Worm (Caenorhabditis elegans) whole organism, L3 larva: ENCODE data around the gene C08B6.2.

Source experiments
- R02D3.7 ChIP-seq: fragments of 150-350 bp; optimal IDR thresholded peaks from 2 replicates; lab custom pipeline; 2014; ENCODE audit warnings: missing biosample characterization, missing genetic modification characterization
- ZK546.5 ChIP-seq: sonication (generic microtip); optimal IDR thresholded peaks from 2 replicates; lab custom pipeline; 2017; ENCODE audit warnings: missing biosample characterization, missing genetic modification characterization
- aly-2 ChIP-seq: fragments of 150-350 bp; optimal IDR thresholded peaks from 2 replicates; lab custom pipeline; 2014; ENCODE audit warnings: missing biosample characterization, missing genetic modification characterization
- ceh-28 ChIP-seq: fragments of 150-350 bp; optimal IDR thresholded peaks from 2 replicates; lab custom pipeline; 2014; ENCODE audit warnings: missing biosample characterization, missing genetic modification reagents, missing genetic modification characterization
- daf-12 ChIP-seq: fragments of 150-350 bp; optimal IDR thresholded peaks from 2 replicates; lab custom pipeline; 2014; ENCODE audit warnings: missing biosample characterization, missing genetic modification reagents, missing genetic modification characterization
- egl-5 ChIP-seq: fragments of 150-350 bp; optimal IDR thresholded peaks from 2 replicates; lab custom pipeline; 2017; ENCODE audit warnings: missing biosample characterization, missing genetic modification reagents, missing genetic modification characterization, inconsistent platforms
- elt-1 ChIP-seq: fragments of 150-350 bp; optimal IDR thresholded peaks from 2 replicates; lab custom pipeline; 2014; ENCODE audit warnings: missing biosample characterization, missing genetic modification characterization
- elt-2 ChIP-seq: sonication (generic microtip); optimal IDR thresholded peaks from 2 replicates; lab custom pipeline; 2016; ENCODE audit warnings: missing genetic modification reagents, mild to moderate bottlenecking, missing genetic modification characterization, missing compliant biosample characterization
- eor-1 ChIP-seq, 2 experiments: fragments of 150-350 bp; optimal IDR thresholded peaks; 2 replicates each; lab custom pipeline; 2014 to 2018; ENCODE audit warnings: missing biosample characterization in 2 of 2, missing genetic modification characterization in 2 of 2
- fos-1 ChIP-seq: fragments of 150-350 bp; optimal IDR thresholded peaks from 2 replicates; lab custom pipeline; 2014; ENCODE audit warnings: missing biosample characterization, missing genetic modification characterization
- hmg-11 ChIP-seq: sonication (generic microtip); optimal IDR thresholded peaks from 2 replicates; lab custom pipeline; 2016; ENCODE audit warnings: missing genetic modification characterization, missing compliant biosample characterization
- jun-1 ChIP-seq: fragments of 150-350 bp; optimal IDR thresholded peaks from 2 replicates; lab custom pipeline; 2014; ENCODE audit warnings: missing biosample characterization, missing genetic modification reagents, missing genetic modification characterization
- lin-15B ChIP-seq: fragments of 150-350 bp; optimal IDR thresholded peaks from 2 replicates; lab custom pipeline; 2014; ENCODE audit warnings: missing biosample characterization, missing genetic modification characterization
- lin-39 ChIP-seq: fragments of 150-350 bp; optimal IDR thresholded peaks from 2 replicates; lab custom pipeline; 2018; ENCODE audit warnings: missing biosample characterization, missing genetic modification reagents, missing genetic modification characterization
- lsy-12 ChIP-seq: sonication (generic microtip); optimal IDR thresholded peaks from 2 replicates; lab custom pipeline; 2016; ENCODE audit warnings: mild to moderate bottlenecking, missing genetic modification characterization, missing compliant biosample characterization
- mml-1 ChIP-seq: fragments of 150-350 bp; sonication (generic microtip); optimal IDR thresholded peaks from 3 replicates; lab custom pipeline; 2014; ENCODE audit warnings: missing biosample characterization, missing genetic modification characterization
- nfya-1 ChIP-seq: sonication (generic microtip); optimal IDR thresholded peaks from 2 replicates; lab custom pipeline; 2017; ENCODE audit warnings: missing genetic modification characterization, mild to moderate bottlenecking, missing compliant biosample characterization, antibody characterized with exemption, moderate library complexity; ENCODE audit not compliant: insufficient read depth
- nhr-12 ChIP-seq: fragments of 150-350 bp; optimal IDR thresholded peaks from 2 replicates; lab custom pipeline; 2014; ENCODE audit warnings: missing biosample characterization, missing genetic modification characterization
- nhr-23 ChIP-seq: fragments of 150-350 bp; optimal IDR thresholded peaks from 2 replicates; lab custom pipeline; 2014; ENCODE audit warnings: missing biosample characterization, missing genetic modification reagents, missing genetic modification characterization
- nhr-237 ChIP-seq: fragments of 150-350 bp; optimal IDR thresholded peaks from 2 replicates; lab custom pipeline; 2014; ENCODE audit warnings: missing biosample characterization, missing genetic modification characterization
- nhr-25 ChIP-seq: sonication (generic microtip); optimal IDR thresholded peaks from 2 replicates; lab custom pipeline; 2017; ENCODE audit warnings: missing biosample characterization, missing genetic modification characterization
- nhr-43 ChIP-seq: sonication (generic microtip); optimal IDR thresholded peaks from 2 replicates; lab custom pipeline; 2016; ENCODE audit warnings: mild to moderate bottlenecking, missing genetic modification characterization, missing compliant biosample characterization; ENCODE audit not compliant: poor library complexity, severe bottlenecking
- nhr-77 ChIP-seq: fragments of 150-350 bp; optimal IDR thresholded peaks from 2 replicates; lab custom pipeline; 2014; ENCODE audit warnings: missing biosample characterization, missing genetic modification characterization
- pha-4 ChIP-seq: fragments of 150-350 bp; optimal IDR thresholded peaks from 2 replicates; lab custom pipeline; 2014; ENCODE audit warnings: missing biosample characterization, missing genetic modification reagents, missing genetic modification characterization
- pqm-1 ChIP-seq: fragments of 150-350 bp; optimal IDR thresholded peaks from 2 replicates; lab custom pipeline; 2017; ENCODE audit warnings: missing biosample characterization, missing genetic modification characterization, inconsistent platforms
- sea-2 ChIP-seq: fragments of 150-350 bp; sonication (generic microtip); optimal IDR thresholded peaks from 4 replicates; lab custom pipeline; 2014; ENCODE audit warnings: missing biosample characterization, missing genetic modification reagents, missing genetic modification characterization
- snpc-4 ChIP-seq: fragments of 150-350 bp; optimal IDR thresholded peaks from 2 replicates; lab custom pipeline; 2014; ENCODE audit warnings: missing biosample characterization, missing genetic modification characterization
- tbx-2 ChIP-seq: sonication (generic microtip); optimal IDR thresholded peaks from 2 replicates; lab custom pipeline; 2016; ENCODE audit warnings: mild to moderate bottlenecking, missing genetic modification characterization, missing compliant biosample characterization
- ztf-11 ChIP-seq: fragments of 150-350 bp; optimal IDR thresholded peaks from 2 replicates; lab custom pipeline; 2014; ENCODE audit warnings: missing biosample characterization, missing genetic modification characterization
- ztf-4 ChIP-seq: fragments of 150-350 bp; optimal IDR thresholded peaks from 2 replicates; lab custom pipeline; 2014; ENCODE audit warnings: missing biosample characterization, missing genetic modification characterization

C08B6.2 gene

ce11 chrV:10120898-10121297 is 15.4 kb downstream of the C08B6.2 start, which contains the start of gene srxa-18:
Gene srxa-18 (minus strand): TSS chrV:10120997.
- TF ChIP-seq tbx-2 (tag; lab: Kevin White, UChicago) (no peak), egl-5 (tag; lab: Kevin White, UChicago) (no peak), elt-1 (no peak)

ce11 chrV:10122670-10123069 is 17.2 kb downstream of the C08B6.2 start, which contains the start of gene srxa-19:
Gene srxa-19 (minus strand): TSS chrV:10122770.
- TF ChIP-seq R02D3.7: no peak
- no peak for TF ChIP-seq elt-2 (tag; lab: Kevin White, UChicago)
- TF ChIP-seq fos-1: no peak
- TF ChIP-seq ceh-28 (tag; lab: Kevin White, UChicago): no peak
- TF ChIP-seq nhr-25 (tag; lab: Kevin White, UChicago): no peak
- TF ChIP-seq nhr-43 (tag; lab: Kevin White, UChicago): no peak
- TF ChIP-seq snpc-4 (tag; lab: Kevin White, UChicago): no peak

- TF ChIP-seq mml-1 (tag; lab: Kevin White, UChicago): no peak
- TF ChIP-seq lin-39 (tag; lab: Kevin White, UChicago): no peak
Measured at ce11 chrV:10123324-10123723, 17.8 kb downstream of the C08B6.2 start, which contains the start of gene C08B6.6. Gene C08B6.6 (plus strand): TSS chrV:10123624.

- TF ChIP-seq elt-2 (tag; lab: Kevin White, UChicago) (peak; percentile 68), hmg-11 (tag; lab: Kevin White, UChicago) (no peak)
- TF ChIP-seq, all 47 proteins: peak for 1
Measured at ce11 chrV:10124799-10125548, 19.5 kb downstream of the C08B6.2 start, which contains the start of gene C08B6.10. Gene C08B6.10 (plus strand): TSS chrV:10125498.

ce11 chrV:10130195-10130594 is 24.7 kb downstream of the C08B6.2 start, which contains the start of gene aos-1:
Gene aos-1 (minus strand): TSS chrV:10130295.
- TF ChIP-seq ZK546.5 (tag; lab: Kevin White, UChicago) (no peak), nhr-43 (tag; lab: Kevin White, UChicago) (no peak), nhr-77 (tag; lab: Kevin White, UChicago) (no peak), nhr-237 (no peak), pqm-1 (no peak), eor-1 (tag; optimal IDR thresholded peaks at IDR 0.05; lab: Kevin White, UChicago) (no peak), elt-2 (tag; lab: Kevin White, UChicago) (no peak), lsy-12 (tag; lab: Kevin White, UChicago) (no peak), ceh-28 (tag; lab: Kevin White, UChicago) (no peak)
- TF ChIP-seq, all 47 proteins: peak for 0

- TF ChIP-seq jun-1 (tag; lab: Kevin White, UChicago): no peak
- no peak for TF ChIP-seq ztf-4
- TF ChIP-seq snpc-4 (tag; lab: Kevin White, UChicago): no peak
- no peak for TF ChIP-seq daf-12 (tag; lab: Kevin White, UChicago)
- TF ChIP-seq elt-1: no peak
- peak; percentile 23 for TF ChIP-seq nhr-23 (tag; lab: Kevin White, UChicago)
Measured at ce11 chrV:10133277-10133676, 27.8 kb downstream of the C08B6.2 start.

ce11 chrV:10134077-10134693 is 28.7 kb downstream of the C08B6.2 start, which contains the start of the genes C08B6.18, wdr-20 and C08B6.8:
Gene C08B6.18 (minus strand): TSS chrV:10134127.
Gene wdr-20 (minus strand): TSS chrV:10134158.
Gene C08B6.8 (plus strand): TSS chrV:10134643.
- TF ChIP-seq nhr-25 (tag; lab: Kevin White, UChicago) (peak; percentile 17), nhr-12 (tag; lab: Kevin White, UChicago) (no peak), egl-5 (tag; lab: Kevin White, UChicago) (no peak), mml-1 (tag; lab: Kevin White, UChicago) (no peak), nfya-1 (tag; lab: Kevin White, UChicago) (peak; percentile 52), fos-1 (no peak), snpc-4 (tag; lab: Kevin White, UChicago) (peak; percentile 75), sea-2 (no peak), ztf-4 (no peak), aly-2 (tag; lab: Kevin White, UChicago) (no peak), eor-1 (tag; optimal IDR thresholded peaks at IDR 0.05; lab: Kevin White, UChicago) (no peak), daf-12 (tag; lab: Kevin White, UChicago) (no peak), lin-15B (peak; percentile 84), pha-4 (peak; percentile 50), ztf-11 (tag; lab: Kevin White, UChicago) (no peak)
